Fruit fly (Drosophila melanogaster): Measurements from ENCODE around the gene Alg10.
A peak's percentile ranks its signal among the peaks of the same experiment; 100 is the strongest.

Alg10 gene

DNA sequence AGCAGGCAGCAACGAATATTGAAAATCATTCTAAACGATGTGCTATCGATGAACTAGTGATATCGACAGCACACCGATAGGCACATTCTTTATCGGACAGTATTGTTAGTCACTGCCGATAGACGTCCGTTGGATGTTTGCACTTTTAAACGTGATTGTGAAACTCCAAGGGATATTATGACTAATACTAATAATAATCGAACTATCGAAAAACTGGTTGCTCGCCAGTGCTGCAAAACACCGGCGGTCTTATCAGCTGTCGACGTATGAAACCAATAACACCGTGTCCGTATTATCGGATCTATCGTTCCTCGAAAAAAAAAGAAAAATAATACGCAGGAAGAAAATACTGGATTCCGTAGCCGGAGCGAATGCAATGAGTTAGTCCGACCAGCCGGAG, 45.7 kb downstream of the Alg10 start, which contains the start of the genes Ube3a and CG7600 (continued):
- TF ChIP-seq CG2678 (tag; optimal IDR thresholded peaks at IDR 0.05) (peak; percentile 45), unc-4 (GFP tag; IDR thresholded peaks at IDR 0.05; ENCODE audit: partially characterized antibody) (peak; percentile 99), CG12769 (tag; optimal IDR thresholded peaks at IDR 0.05) (peak; percentile 74), CG7556 (GFP tag; optimal IDR thresholded peaks at IDR 0.05) (peak; percentile 25), chinmo (GFP tag; IDR thresholded peaks at IDR 0.05; ENCODE audit: partially characterized antibody) (peak; percentile 100), odd (GFP tag; optimal IDR thresholded peaks at IDR 0.05) (no peak), CG7839 (tag; optimal IDR thresholded peaks at IDR 0.05) (peak; percentile 39), Aef1 (GFP tag; IDR thresholded peaks at IDR 0.05) (no peak), cad (GFP tag; optimal IDR thresholded peaks at IDR 0.05) (no peak), CG6689 (GFP tag; IDR thresholded peaks at IDR 0.05) (no peak), jing (GFP tag; optimal IDR thresholded peaks at IDR 0.05) (no peak), al (GFP tag; IDR thresholded peaks at IDR 0.05) (no peak), CG14710 (tag; optimal IDR thresholded peaks at IDR 0.05) (peak; percentile 72), vfl (GFP tag; optimal IDR thresholded peaks at IDR 0.05) (peak; percentile 20), nau (GFP tag; optimal IDR thresholded peaks at IDR 0.05) (peak; percentile 40), cwo (GFP tag; optimal IDR thresholded peaks at IDR 0.05) (peak; percentile 8), CG4282 (GFP tag; optimal IDR thresholded peaks at IDR 0.05) (peak; percentile 23), CG11723 (GFP tag; optimal IDR thresholded peaks at IDR 0.05) (no peak), hth (optimal IDR thresholded peaks at IDR 0.05) (no peak), Nf-YA (GFP tag; IDR thresholded peaks at IDR 0.05) (no peak), Chrac-16 (GFP tag; optimal IDR thresholded peaks at IDR 0.05) (no peak), CG7786 (GFP tag; optimal IDR thresholded peaks at IDR 0.05) (peak; percentile 63), Sry-δ (GFP tag; optimal IDR thresholded peaks at IDR 0.05) (peak; percentile 90), CG6272 (GFP tag; IDR thresholded peaks at IDR 0.05) (no peak), oc (tag; optimal IDR thresholded peaks at IDR 0.05) (peak; percentile 55), Stat92E (GFP tag; optimal IDR thresholded peaks at IDR 0.05) (peak in 1 of 3 experiments; percentile 65), tll (GFP tag; optimal IDR thresholded peaks at IDR 0.05) (peak in 1 of 2 experiments; percentile 43), CG2712 (tag; optimal IDR thresholded peaks at IDR 0.05) (peak; percentile 66), sim (GFP tag; IDR thresholded peaks at IDR 0.05) (peak; percentile 18; the same call in 1 of the 2 replicates), CG11560 (tag; IDR thresholded peaks at IDR 0.05) (peak; percentile 27; the same call in 1 of the 3 replicates), ato (GFP tag; IDR thresholded peaks at IDR 0.05; ENCODE audit: partially characterized antibody) (peak; percentile 100), Lim3 (GFP tag; IDR thresholded peaks at IDR 0.05) (no peak), C15 (GFP tag; IDR thresholded peaks at IDR 0.05) (no peak), shn (GFP tag; optimal IDR thresholded peaks at IDR 0.05) (peak; percentile 34), Eip74EF (GFP tag; optimal IDR thresholded peaks at IDR 0.05) (no peak), sr (GFP tag; IDR thresholded peaks at IDR 0.05) (no peak), PHDP (tag; optimal IDR thresholded peaks at IDR 0.05) (peak; percentile 48), croc (GFP tag; conservative IDR thresholded peaks at IDR 0.05) (no peak), cas (GFP tag; IDR thresholded peaks at IDR 0.05) (no peak), ara (GFP tag; IDR thresholded peaks at IDR 0.05) (no peak), CkIIα-i1 (GFP tag; IDR thresholded peaks at IDR 0.05) (no peak), Ets65A (GFP tag) (peak; percentile 26), CG3847 (GFP tag; IDR thresholded peaks at IDR 0.05) (peak; percentile 77), BEAF-32 (GFP tag; optimal IDR thresholded peaks at IDR 0.05) (peak; percentile 94), tio (GFP tag; optimal IDR thresholded peaks at IDR 0.05) (no peak), CG12391 (tag; optimal IDR thresholded peaks at IDR 0.05) (peak; percentile 58), CG32767 (GFP tag; IDR thresholded peaks at IDR 0.05) (no peak), MTF-1 (GFP tag; optimal IDR thresholded peaks at IDR 0.05; ENCODE audit: borderline replicate concordance) (peak; percentile 3), CG15514 (GFP tag; optimal IDR thresholded peaks at IDR 0.05) (peak; percentile 95), Dref (GFP tag; IDR thresholded peaks at IDR 0.05) (peak; percentile 98), pb (GFP tag; optimal IDR thresholded peaks at IDR 0.05) (peak; percentile 32)

Data from whole organism, embryonic.